Worm (Caenorhabditis elegans) whole organism, L2 larva: ENCODE measurements around the gene mlc-5.

Experiments
- C34F6.9 ChIP-seq: fragments of 150-350 bp; optimal IDR thresholded peaks from 2 replicates; lab custom pipeline; 2014; ENCODE audit warnings: missing biosample characterization, missing genetic modification characterization
- F13H6.1 ChIP-seq: sonication (generic microtip); optimal IDR thresholded peaks from 2 replicates; lab custom pipeline; 2016; ENCODE audit warnings: missing genetic modification characterization, missing compliant biosample characterization
- R02D3.7 ChIP-seq: fragments of 150-350 bp; optimal IDR thresholded peaks from 2 replicates; lab custom pipeline; 2014; ENCODE audit warnings: missing biosample characterization, missing genetic modification characterization
- Y55F3AM.14 ChIP-seq: fragments of 200-800 bp; sonication (Bioruptor generic); optimal IDR thresholded peaks from 2 replicates; lab custom pipeline; 2018; ENCODE audit warnings: mild to moderate bottlenecking, missing genetic modification characterization, missing compliant biosample characterization
- ZK546.5 ChIP-seq: sonication (generic microtip); optimal IDR thresholded peaks from 2 replicates; lab custom pipeline; 2017; ENCODE audit warnings: missing biosample characterization, missing genetic modification characterization
- alr-1 ChIP-seq: fragments of 150-350 bp; optimal IDR thresholded peaks from 2 replicates; lab custom pipeline; 2014; ENCODE audit warnings: missing biosample characterization, missing genetic modification characterization
- aly-2 ChIP-seq: fragments of 150-350 bp; optimal IDR thresholded peaks from 2 replicates; lab custom pipeline; 2014; ENCODE audit warnings: missing biosample characterization, missing genetic modification characterization
- ama-1 ChIP-seq: fragments of 150-350 bp; optimal IDR thresholded peaks from 2 replicates; lab custom pipeline; 2018; ENCODE audit warnings: inconsistent platforms
- blmp-1 ChIP-seq: sonication (generic microtip); optimal IDR thresholded peaks from 2 replicates; lab custom pipeline; 2017; ENCODE audit warnings: missing genetic modification characterization, mild to moderate bottlenecking, missing compliant biosample characterization, antibody characterized with exemption, moderate library complexity; ENCODE audit not compliant: insufficient read depth
- ceh-16 ChIP-seq: fragments of 150-350 bp; optimal IDR thresholded peaks from 2 replicates; lab custom pipeline; 2014; ENCODE audit warnings: missing biosample characterization, missing genetic modification characterization
- ceh-82 ChIP-seq: fragments of 150-350 bp; optimal IDR thresholded peaks from 2 replicates; lab custom pipeline; 2014; ENCODE audit warnings: missing biosample characterization, missing genetic modification characterization
- dmd-4 ChIP-seq: sonication (generic microtip); optimal IDR thresholded peaks from 2 replicates; lab custom pipeline; 2017; ENCODE audit warnings: missing biosample characterization, missing genetic modification characterization
- egl-27 ChIP-seq: sonication (generic microtip); optimal IDR thresholded peaks from 3 replicates; lab custom pipeline; 2017; ENCODE audit warnings: missing biosample characterization, missing genetic modification reagents, missing genetic modification characterization
- elt-1 ChIP-seq: fragments of 150-350 bp; optimal IDR thresholded peaks from 2 replicates; lab custom pipeline; 2014; ENCODE audit warnings: missing biosample characterization, missing genetic modification characterization
- gmeb-1 ChIP-seq: fragments of 150-350 bp; optimal IDR thresholded peaks from 2 replicates; lab custom pipeline; 2014; ENCODE audit warnings: missing biosample characterization, missing genetic modification characterization
- lin-11 ChIP-seq: fragments of 150-350 bp; sonication (generic microtip); optimal IDR thresholded peaks from 2 replicates; lab custom pipeline; 2014; ENCODE audit warnings: missing biosample characterization, missing genetic modification characterization, inconsistent platforms, mixed read lengths
- lin-13 ChIP-seq: fragments of 150-350 bp; optimal IDR thresholded peaks from 2 replicates; lab custom pipeline; 2014; ENCODE audit warnings: missing biosample characterization, missing genetic modification reagents, missing genetic modification characterization
- lin-39 ChIP-seq: fragments of 150-350 bp; optimal IDR thresholded peaks from 2 replicates; lab custom pipeline; 2014; ENCODE audit warnings: missing biosample characterization, missing genetic modification reagents, missing genetic modification characterization
- lsy-2 ChIP-seq, 2 experiments: fragments of 150-350 bp in 1 of 2; sonication (generic microtip) in 1 of 2; optimal IDR thresholded peaks; 2 replicates each; lab custom pipeline; 2014 to 2017; ENCODE audit warnings: missing biosample characterization in 2 of 2, missing genetic modification characterization in 2 of 2
- mab-5 ChIP-seq: fragments of 150-350 bp; optimal IDR thresholded peaks from 2 replicates; lab custom pipeline; 2014; ENCODE audit warnings: missing biosample characterization, missing genetic modification characterization
- mbf-1 ChIP-seq: sonication (generic microtip); optimal IDR thresholded peaks from 2 replicates; lab custom pipeline; 2017; ENCODE audit warnings: missing biosample characterization, missing genetic modification characterization
- mdl-1 ChIP-seq, 2 experiments: fragments of 150-350 bp in 1 of 2; sonication (generic microtip) in 1 of 2; optimal IDR thresholded peaks; 2 replicates each; lab custom pipeline; 2017; ENCODE audit warnings: missing biosample characterization in 2 of 2, missing genetic modification characterization in 2 of 2
- nhr-11 ChIP-seq: fragments of 150-350 bp; optimal IDR thresholded peaks from 2 replicates; lab custom pipeline; 2014; ENCODE audit warnings: missing biosample characterization, missing genetic modification characterization
- nhr-12 ChIP-seq: fragments of 150-350 bp; optimal IDR thresholded peaks from 2 replicates; lab custom pipeline; 2014; ENCODE audit warnings: missing biosample characterization, missing genetic modification characterization
- nhr-129 ChIP-seq: fragments of 150-350 bp; optimal IDR thresholded peaks from 2 replicates; lab custom pipeline; 2014; ENCODE audit warnings: missing biosample characterization, missing genetic modification characterization
- nhr-21 ChIP-seq: fragments of 150-350 bp; optimal IDR thresholded peaks from 2 replicates; lab custom pipeline; 2014; ENCODE audit warnings: missing biosample characterization, missing genetic modification characterization
- nhr-23 ChIP-seq: fragments of 150-350 bp; optimal IDR thresholded peaks from 2 replicates; lab custom pipeline; 2014; ENCODE audit warnings: missing biosample characterization, missing genetic modification reagents, missing genetic modification characterization
- nhr-25 ChIP-seq: fragments of 150-350 bp; sonication (generic microtip); optimal IDR thresholded peaks from 3 replicates; lab custom pipeline; 2014; ENCODE audit warnings: missing biosample characterization, missing genetic modification characterization
- nhr-77 ChIP-seq: fragments of 150-350 bp; optimal IDR thresholded peaks from 2 replicates; lab custom pipeline; 2014; ENCODE audit warnings: missing biosample characterization, missing genetic modification characterization
- skn-1 ChIP-seq: sonication (generic microtip); optimal IDR thresholded peaks from 2 replicates; lab custom pipeline; 2017; ENCODE audit warnings: missing biosample characterization, missing genetic modification characterization
- snpc-4 ChIP-seq: fragments of 150-350 bp; optimal IDR thresholded peaks from 2 replicates; lab custom pipeline; 2014; ENCODE audit warnings: missing biosample characterization, missing genetic modification characterization
- unc-39 ChIP-seq: fragments of 150-350 bp; optimal IDR thresholded peaks from 2 replicates; lab custom pipeline; 2014; ENCODE audit warnings: missing biosample characterization, missing genetic modification characterization
- unc-55 ChIP-seq: fragments of 150-350 bp; sonication (generic microtip); optimal IDR thresholded peaks from 3 replicates; lab custom pipeline; 2014; ENCODE audit warnings: missing biosample characterization, missing genetic modification reagents, missing genetic modification characterization
- zag-1 ChIP-seq: fragments of 150-350 bp; optimal IDR thresholded peaks from 2 replicates; lab custom pipeline; 2014; ENCODE audit warnings: missing biosample characterization, missing genetic modification characterization
- ztf-11 ChIP-seq: sonication (generic microtip); optimal IDR thresholded peaks from 2 replicates; lab custom pipeline; 2017; ENCODE audit warnings: missing biosample characterization, missing genetic modification characterization
- ztf-4 ChIP-seq: fragments of 150-350 bp; optimal IDR thresholded peaks from 2 replicates; lab custom pipeline; 2014; ENCODE audit warnings: missing biosample characterization, missing genetic modification characterization

mlc-5 gene

DNA sequence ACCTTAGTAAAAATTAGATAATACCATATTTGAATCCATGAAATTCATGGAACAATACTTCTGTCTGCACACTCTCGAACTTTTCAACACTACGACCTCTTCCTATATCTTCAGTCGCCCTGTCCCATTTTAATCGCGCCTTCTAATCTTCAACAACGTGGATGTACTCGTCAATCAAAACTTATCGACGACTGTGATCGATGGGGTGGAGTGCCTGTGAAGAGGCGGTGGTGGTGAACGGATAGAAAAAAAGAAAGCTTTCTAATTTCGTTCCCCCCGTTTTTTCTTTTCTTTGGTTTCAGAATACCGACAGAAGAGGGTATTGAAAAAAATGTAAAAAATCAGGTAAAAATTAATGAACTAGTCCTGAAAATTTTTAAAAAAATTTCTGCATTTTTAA lies 35.9 kb downstream of the mlc-5 start:
- TF ChIP-seq ceh-16 (tag; lab: Kevin White, UChicago) = peak; percentile 27
- TF ChIP-seq zag-1 = no peak
- peak; percentile 4 for TF ChIP-seq elt-1 (tag; lab: Kevin White, UChicago)

DNA sequence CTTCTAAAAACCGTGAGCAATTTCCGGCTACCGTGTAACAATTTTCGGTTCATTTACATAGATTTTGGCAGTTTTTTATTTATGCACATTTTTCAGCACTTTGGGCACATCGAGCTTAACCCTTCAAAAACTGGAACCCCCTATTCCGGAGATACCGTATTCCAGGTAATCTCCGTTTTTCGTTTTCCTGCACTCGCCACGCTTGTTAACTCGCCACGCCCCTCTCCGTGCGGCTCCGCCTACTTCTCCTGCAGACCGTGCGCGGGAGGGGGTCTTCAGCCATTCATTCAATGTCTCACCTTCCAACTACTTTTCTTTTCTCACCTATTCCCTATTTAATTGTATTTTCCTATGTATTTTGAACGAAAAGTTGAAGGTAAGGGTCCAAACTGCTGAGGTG lies 37.0 kb downstream of the mlc-5 start:
- TF ChIP-seq nhr-25 (tag; lab: Kevin White, UChicago) = no peak
- no peak for TF ChIP-seq mab-5
- TF ChIP-seq skn-1 (tag; lab: Kevin White, UChicago) = no peak
- TF ChIP-seq F13H6.1 (tag; lab: Kevin White, UChicago) = no peak
- TF ChIP-seq Y55F3AM.14 = no peak
- TF ChIP-seq ztf-11 (tag; lab: Kevin White, UChicago) = no peak
- TF ChIP-seq mdl-1 (tag; optimal IDR thresholded peaks at IDR 0.05; lab: Kevin White, UChicago) = no peak
- TF ChIP-seq nhr-12 (tag; lab: Kevin White, UChicago) = no peak
- no peak for TF ChIP-seq ama-1 (lab: Kevin White, UChicago)
- TF ChIP-seq ZK546.5 (tag; lab: Kevin White, UChicago) = no peak
- no peak for TF ChIP-seq ceh-82
- TF ChIP-seq egl-27 = no peak
- TF ChIP-seq nhr-11 (tag; lab: Kevin White, UChicago) = no peak
- TF ChIP-seq nhr-21 = no peak
- TF ChIP-seq elt-1 (tag; lab: Kevin White, UChicago) = no peak
- no peak for TF ChIP-seq mbf-1 (tag; lab: Kevin White, UChicago)
- TF ChIP-seq alr-1 = no peak
- no peak for TF ChIP-seq unc-39 (tag; lab: Kevin White, UChicago)
- TF ChIP-seq, all 48 proteins: peak for 0

DNA sequence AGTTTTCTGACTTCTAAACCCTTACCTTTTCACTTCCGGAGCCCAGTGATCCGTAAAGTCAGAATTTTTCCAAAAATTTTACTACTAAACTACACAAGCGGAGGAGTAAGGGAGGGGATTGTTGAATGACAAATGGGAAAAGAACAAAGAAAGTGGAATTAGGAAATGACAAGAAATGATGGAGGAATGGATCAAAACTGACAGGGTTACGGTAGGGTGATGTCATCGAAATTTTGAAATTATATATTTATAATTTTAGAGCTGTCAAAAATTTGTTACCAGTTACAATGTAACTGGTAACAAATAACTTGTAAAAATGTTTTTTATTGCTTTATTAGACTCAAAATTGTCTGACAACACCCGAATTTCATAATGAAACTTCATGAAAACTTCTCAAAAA lies 43.3 kb downstream of the mlc-5 start:
- TF ChIP-seq dmd-4 (tag; lab: Kevin White, UChicago) = no peak
- TF ChIP-seq gmeb-1 (tag; lab: Kevin White, UChicago) = no peak
- TF ChIP-seq ztf-4 (tag; lab: Kevin White, UChicago) = no peak
- TF ChIP-seq Y55F3AM.14 = no peak
- peak in 1 of 2 experiments; percentile 46 for TF ChIP-seq lsy-2 (tag; optimal IDR thresholded peaks at IDR 0.05; lab: Kevin White, UChicago)
- TF ChIP-seq lin-11 (tag; lab: Kevin White, UChicago) = no peak
- TF ChIP-seq ztf-11 (tag; lab: Kevin White, UChicago) = no peak
- TF ChIP-seq snpc-4 (tag; lab: Kevin White, UChicago) = no peak
- no peak for TF ChIP-seq F13H6.1 (tag; lab: Kevin White, UChicago)
- peak; percentile 65 for TF ChIP-seq mab-5
- TF ChIP-seq nhr-129 (tag; lab: Kevin White, UChicago) = no peak
- peak; percentile 52 for TF ChIP-seq unc-55
- no peak for TF ChIP-seq unc-39 (tag; lab: Kevin White, UChicago)
- no peak for TF ChIP-seq ZK546.5 (tag; lab: Kevin White, UChicago)

DNA sequence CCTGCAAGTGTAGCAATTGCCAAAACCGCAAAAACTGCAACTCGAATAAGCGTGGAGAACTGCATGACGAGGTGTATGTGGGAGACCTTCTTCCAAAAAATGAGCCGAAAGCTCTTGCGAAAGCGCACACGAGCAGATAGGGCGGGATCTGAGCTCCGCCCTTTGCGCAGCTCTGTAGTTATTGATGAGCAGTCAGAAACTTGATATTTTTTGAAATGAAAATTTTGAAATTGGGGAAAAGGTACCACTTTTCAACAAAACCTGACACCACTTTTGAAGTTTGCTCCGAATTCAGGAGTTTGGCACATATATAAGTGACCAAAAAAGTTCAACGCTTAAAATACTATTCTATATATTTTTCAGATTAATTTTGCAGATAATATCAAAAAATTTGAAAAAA lies 44.6 kb downstream of the mlc-5 start, which contains the start of gene flp-15:
Gene flp-15, minus strand, starts transcription at position 101 of the 400 bp plus-strand sequence.
- TF ChIP-seq ama-1 (lab: Kevin White, UChicago) (no peak), nhr-129 (tag; lab: Kevin White, UChicago) (no peak), lin-11 (tag; lab: Kevin White, UChicago) (no peak), R02D3.7 (no peak), blmp-1 (tag; lab: Kevin White, UChicago) (no peak), nhr-21 (no peak), C34F6.9 (tag; lab: Kevin White, UChicago) (no peak), nhr-25 (tag; lab: Kevin White, UChicago) (no peak), alr-1 (no peak), nhr-12 (tag; lab: Kevin White, UChicago) (no peak), aly-2 (tag; lab: Kevin White, UChicago) (no peak), elt-1 (tag; lab: Kevin White, UChicago) (no peak), lin-39 (tag; lab: Kevin White, UChicago) (no peak), dmd-4 (tag; lab: Kevin White, UChicago) (no peak), ztf-11 (tag; lab: Kevin White, UChicago) (no peak), nhr-23 (tag; lab: Kevin White, UChicago) (no peak)

DNA sequence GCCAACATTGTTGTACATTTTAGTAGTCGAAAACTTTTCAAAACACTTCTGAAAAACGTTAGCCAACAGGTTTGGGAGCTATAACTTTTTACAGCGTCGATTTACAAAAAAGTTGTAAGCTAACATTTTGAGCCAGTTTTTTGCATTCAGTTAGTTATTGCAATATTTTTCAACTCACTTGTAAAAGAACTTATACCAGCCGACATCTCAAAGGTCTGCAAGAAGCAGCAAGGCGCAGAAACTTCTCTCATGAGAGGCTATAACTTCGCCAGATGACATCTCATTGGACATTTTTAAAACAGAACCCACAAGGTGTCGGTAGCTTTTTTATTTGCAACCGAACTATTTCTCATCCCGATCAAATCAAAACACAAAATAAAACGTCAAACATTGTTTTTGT lies 46.4 kb downstream of the mlc-5 start:
- TF ChIP-seq nhr-21 (no peak), lin-13 (GFP tag; lab: Kevin White, UChicago) (no peak), nhr-77 (tag; lab: Kevin White, UChicago) (no peak)
